Fruit fly (Drosophila melanogaster) whole organism, pupa: ENCODE results near the gene RtGEF.

Experiments
- CG10348 ChIP-seq: fragments of 200-800 bp; sonication (Bioruptor generic); IDR thresholded peaks from 2 replicates; pipeline ENCODE4 v1.3.6; 2022; ENCODE audit warnings: missing biosample characterization, missing genetic modification characterization
- CG12605 ChIP-seq: fragments of 200-800 bp; sonication (Bioruptor generic); IDR thresholded peaks from 2 replicates; pipeline ENCODE4 v1.3.6; 2022; ENCODE audit warnings: missing biosample characterization, missing genetic modification characterization
- CG13204 ChIP-seq: fragments of 200-800 bp; sonication (Bioruptor generic); optimal IDR thresholded peaks from 2 replicates; lab custom pipeline; 2018; ENCODE audit warnings: missing biosample characterization, mild to moderate bottlenecking, missing genetic modification characterization, moderate library complexity
- CG14655 ChIP-seq: fragments of 200-800 bp; sonication (Bioruptor generic); optimal IDR thresholded peaks from 3 replicates; lab custom pipeline; 2017; ENCODE audit warnings: mild to moderate bottlenecking, missing biosample characterization, missing genetic modification reagents, missing genetic modification characterization
- CG17806 ChIP-seq: fragments of 200-800 bp; sonication (Bioruptor generic); optimal IDR thresholded peaks from 2 replicates; lab custom pipeline; 2018; ENCODE audit warnings: missing biosample characterization, mild to moderate bottlenecking, missing genetic modification characterization, moderate library complexity
- CG32121 ChIP-seq: fragments of 200-800 bp; sonication (Bioruptor generic); IDR thresholded peaks from 2 replicates; pipeline ENCODE4 v1.3.6; 2022; ENCODE audit warnings: missing biosample characterization, missing genetic modification characterization
- CG34367 ChIP-seq: fragments of 200-800 bp; sonication (Bioruptor generic); optimal IDR thresholded peaks from 2 replicates; lab custom pipeline; 2018; ENCODE audit warnings: missing biosample characterization, mild to moderate bottlenecking, missing genetic modification characterization
- CG9948 ChIP-seq: fragments of 200-800 bp; sonication (Bioruptor generic); optimal IDR thresholded peaks from 2 replicates; lab custom pipeline; 2018; ENCODE audit warnings: missing biosample characterization, mild to moderate bottlenecking, missing genetic modification characterization, moderate library complexity
- D1 ChIP-seq: fragments of 200-800 bp; sonication (Bioruptor generic); optimal IDR thresholded peaks from 2 replicates; lab custom pipeline; 2018; ENCODE audit warnings: missing biosample characterization, mild to moderate bottlenecking, missing genetic modification characterization, moderate library complexity
- EcR ChIP-seq: fragments of 200-800 bp; sonication (Bioruptor generic); optimal IDR thresholded peaks from 3 replicates; lab custom pipeline; 2019; ENCODE audit warnings: missing biosample characterization, missing genetic modification characterization, mild to moderate bottlenecking, moderate library complexity, missing genetic modification reagents
- Ets98B ChIP-seq: fragments of 200-800 bp; sonication (Bioruptor generic); IDR thresholded peaks from 2 replicates; pipeline ENCODE4 v1.3.6; 2022; ENCODE audit warnings: missing biosample characterization, missing genetic modification characterization
- Pif1B ChIP-seq: fragments of 200-800 bp; sonication (Bioruptor generic); optimal IDR thresholded peaks from 3 replicates; lab custom pipeline; 2016; ENCODE audit warnings: missing biosample characterization, missing genetic modification characterization
- fd96Ca ChIP-seq: fragments of 200-800 bp; sonication (Bioruptor generic); IDR thresholded peaks from 3 replicates; pipeline ENCODE4 v1.3.6; 2022; ENCODE audit warnings: missing biosample characterization, missing genetic modification characterization
- rn ChIP-seq: fragments of 200-800 bp; sonication (Bioruptor generic); IDR thresholded peaks from 2 replicates; pipeline ENCODE4 v1.3.6; 2022; ENCODE audit warnings: missing biosample characterization, missing genetic modification characterization

dm6 chr2L:20413826-20414225 is 63.6 kb downstream of the RtGEF start:
- TF ChIP-seq CG9948 (tag; lab: Kevin White, UChicago) (no peak), fd96Ca (no peak), D1 (no peak), CG14655 (GFP tag; lab: Kevin White, UChicago) (no peak), Pif1B (GFP tag; lab: Kevin White, UChicago) (no peak), CG10348 (GFP tag; lab: Robert Waterston, UW) (no peak), EcR (GFP tag; lab: Kevin White, UChicago) (no peak), CG12605 (no peak), rn (no peak), CG34367 (tag; lab: Kevin White, UChicago) (no peak), CG13204 (GFP tag; lab: Kevin White, UChicago) (no peak), Ets98B (GFP tag; lab: Robert Waterston, UW) (no peak), CG32121 (GFP tag; lab: Robert Waterston, UW) (no peak), CG17806 (tag; lab: Kevin White, UChicago) (no peak)
